Fruit fly (Drosophila melanogaster): Measurements from ENCODE around the gene CG14218.

The CG14218 gene

DNA sequence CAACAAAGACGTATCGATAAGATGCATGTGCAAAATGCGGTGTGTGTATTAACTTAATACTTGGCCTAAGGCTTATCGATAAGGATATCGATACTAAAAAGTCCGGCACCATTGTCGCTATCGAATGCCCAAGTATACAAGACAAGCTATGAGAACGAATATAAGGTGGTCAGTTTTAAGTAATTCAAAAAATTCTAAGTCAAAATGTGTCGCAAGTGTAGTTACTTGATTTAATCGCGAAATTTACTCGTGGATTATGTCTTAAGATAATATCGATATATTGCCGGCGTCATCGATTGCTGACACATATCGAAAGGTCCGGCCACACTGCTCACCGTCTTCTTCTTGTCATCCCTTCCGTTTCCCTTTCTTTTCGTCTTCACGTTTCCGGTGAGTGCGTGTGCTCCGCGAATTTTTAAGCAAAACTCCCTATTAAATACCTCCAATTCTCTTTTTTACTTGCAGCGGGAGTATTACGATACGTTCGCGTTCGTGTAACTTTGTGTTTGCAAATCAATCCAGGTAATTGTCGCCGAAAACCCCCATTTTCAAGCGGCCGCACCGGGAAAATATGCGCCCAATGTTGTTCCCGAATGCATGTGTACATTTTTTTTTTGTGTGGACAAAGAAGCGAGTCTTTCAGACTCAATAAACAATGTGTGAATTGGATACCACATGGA, 16.0 kb upstream of the CG14218 start, which contains the start of gene RpS10b:
RpS10b (plus strand) TSS at position 348 of the 680 bp plus-strand sequence.
- TF ChIP-seq foxo (GFP tag; optimal IDR thresholded peaks at IDR 0.05), result peak in 1 of 2 experiments; percentile 49
- peak; percentile 52 for TF ChIP-seq Mio (GFP tag; optimal IDR thresholded peaks at IDR 0.05)
- no peak for TF ChIP-seq jim (GFP tag; optimal IDR thresholded peaks at IDR 0.05)
- TF ChIP-seq GATAd (GFP tag; optimal IDR thresholded peaks at IDR 0.05), result peak; percentile 3
- no peak for TF ChIP-seq lola (GFP tag; optimal IDR thresholded peaks at IDR 0.05)
- peak; percentile 23 for TF ChIP-seq Rel (GFP tag; optimal IDR thresholded peaks at IDR 0.05)
- peak; percentile 65 for TF ChIP-seq Rel (tag; optimal IDR thresholded peaks at IDR 0.05)
- no peak for TF ChIP-seq Dfd (GFP tag; optimal IDR thresholded peaks at IDR 0.05)
- TF ChIP-seq HLH106 (tag; optimal IDR thresholded peaks at IDR 0.05), result peak; percentile 73
- peak; percentile 43 for TF ChIP-seq Myc (optimal IDR thresholded peaks at IDR 0.05)
- TF ChIP-seq tai (GFP tag; optimal IDR thresholded peaks at IDR 0.05), result no peak
- no peak for TF ChIP-seq usp (GFP tag; optimal IDR thresholded peaks at IDR 0.05)
- TF ChIP-seq rgr (GFP tag; optimal IDR thresholded peaks at IDR 0.05), result peak; percentile 88
- TF ChIP-seq dsf (GFP tag; optimal IDR thresholded peaks at IDR 0.05; ENCODE audit: borderline replicate concordance), result peak; percentile 38
- TF ChIP-seq Vsx2 (GFP tag; optimal IDR thresholded peaks at IDR 0.05; ENCODE audit: partially characterized antibody), result no peak
- peak; percentile 63 for TF ChIP-seq Jra (GFP tag; optimal IDR thresholded peaks at IDR 0.05)
- TF ChIP-seq CG9705 (GFP tag; optimal IDR thresholded peaks at IDR 0.05), result peak; percentile 92
- TF ChIP-seq brk (GFP tag; optimal IDR thresholded peaks at IDR 0.05), result peak; percentile 36
- TF ChIP-seq OdsH (GFP tag; optimal IDR thresholded peaks at IDR 0.05), result peak; percentile 79
- TF ChIP-seq dl (GFP tag; optimal IDR thresholded peaks at IDR 0.05; ENCODE audit: insufficient read depth in 1 of 2, partially characterized antibody in 2 of 2), result no peak
- peak; percentile 60 for TF ChIP-seq ey (GFP tag; optimal IDR thresholded peaks at IDR 0.05)
- no peak for TF ChIP-seq pan (optimal IDR thresholded peaks at IDR 0.05)
- TF ChIP-seq br (GFP tag; optimal IDR thresholded peaks at IDR 0.05), result peak; percentile 86
- TF ChIP-seq N (GFP tag; optimal IDR thresholded peaks at IDR 0.05), result no peak
- TF ChIP-seq sv (GFP tag; optimal IDR thresholded peaks at IDR 0.05), result peak; percentile 58
- no peak for TF ChIP-seq Abd-B (GFP tag; optimal IDR thresholded peaks at IDR 0.05)
- TF ChIP-seq sage (GFP tag; optimal IDR thresholded peaks at IDR 0.05), result no peak
- TF ChIP-seq woc (GFP tag; optimal IDR thresholded peaks at IDR 0.05), result peak; percentile 61
- peak; percentile 66 for TF ChIP-seq psq (GFP tag; optimal IDR thresholded peaks at IDR 0.05)
- TF ChIP-seq Hr83 (GFP tag; optimal IDR thresholded peaks at IDR 0.05; ENCODE audit: poor library complexity, severe bottlenecking), result peak; percentile 78
- TF ChIP-seq CrebA (GFP tag; optimal IDR thresholded peaks at IDR 0.05; ENCODE audit: borderline replicate concordance), result no peak
- TF ChIP-seq CG32264 (GFP tag; optimal IDR thresholded peaks at IDR 0.05), result peak; percentile 40
- peak; percentile 94 for TF ChIP-seq dmrt93B (GFP tag; optimal IDR thresholded peaks at IDR 0.05)
- peak; percentile 90 for TF ChIP-seq Sp1 (GFP tag; optimal IDR thresholded peaks at IDR 0.05)
- TF ChIP-seq h (GFP tag; optimal IDR thresholded peaks at IDR 0.05), result peak; percentile 86
- TF ChIP-seq Dif (GFP tag; optimal IDR thresholded peaks at IDR 0.05; ENCODE audit: partially characterized antibody), result no peak
- TF ChIP-seq Hr78 (GFP tag; optimal IDR thresholded peaks at IDR 0.05), result no peak
- TF ChIP-seq fru (GFP tag; optimal IDR thresholded peaks at IDR 0.05), result peak; percentile 65
- peak; percentile 70 for TF ChIP-seq Hnf4 (GFP tag; optimal IDR thresholded peaks at IDR 0.05)

DNA sequence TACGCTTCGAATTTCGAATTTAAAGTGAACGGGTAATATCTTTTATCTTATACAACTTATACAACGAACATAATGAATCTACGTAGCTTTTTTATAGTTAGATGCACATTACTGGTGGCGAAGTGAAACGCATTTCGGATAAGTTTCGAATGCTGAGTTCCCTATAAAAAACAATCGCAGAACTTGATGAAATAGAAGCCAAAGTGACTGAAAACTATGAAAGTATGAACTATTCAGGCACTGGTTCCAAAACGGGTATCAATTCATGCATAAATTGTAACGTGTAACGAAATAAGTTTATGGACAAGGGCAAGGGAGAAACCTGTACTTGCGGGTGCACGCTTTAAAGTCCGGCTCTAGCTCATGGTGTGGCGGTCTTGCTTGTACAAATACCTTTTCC, 14.1 kb upstream of the CG14218 start:
- TF ChIP-seq foxo (GFP tag; optimal IDR thresholded peaks at IDR 0.05) (no peak), Abd-B (GFP tag; optimal IDR thresholded peaks at IDR 0.05) (no peak), jim (GFP tag; optimal IDR thresholded peaks at IDR 0.05) (no peak), HLH106 (tag; optimal IDR thresholded peaks at IDR 0.05) (no peak), CG32264 (GFP tag; optimal IDR thresholded peaks at IDR 0.05) (no peak), dmrt93B (GFP tag; optimal IDR thresholded peaks at IDR 0.05) (no peak), Hr83 (GFP tag; optimal IDR thresholded peaks at IDR 0.05; ENCODE audit: poor library complexity, severe bottlenecking) (no peak), br (GFP tag; optimal IDR thresholded peaks at IDR 0.05) (no peak), fru (GFP tag; optimal IDR thresholded peaks at IDR 0.05) (no peak), pan (optimal IDR thresholded peaks at IDR 0.05) (no peak), brk (GFP tag; optimal IDR thresholded peaks at IDR 0.05) (no peak)

Data from whole organism, wandering third instar larva.